Worm (Caenorhabditis elegans) whole organism, midembryonic: ENCODE measurements around the gene srab-8.

Experiments
- T22C8.4 ChIP-seq: fragments of 200-800 bp; sonication (Bioruptor generic); IDR thresholded peaks from 2 replicates; pipeline ENCODE4 v1.3.6; 2022; ENCODE audit warnings: missing genetic modification characterization, missing compliant biosample characterization
- cog-1 ChIP-seq: sonication (generic microtip); optimal IDR thresholded peaks from 2 replicates; lab custom pipeline; 2016; ENCODE audit warnings: missing genetic modification characterization, missing compliant biosample characterization
- flt-1 ChIP-seq: fragments of 200-800 bp; sonication (Bioruptor generic); IDR thresholded peaks from 2 replicates; pipeline ENCODE4 v1.3.6; 2022; ENCODE audit warnings: missing genetic modification characterization, missing compliant biosample characterization
- med-1 ChIP-seq: sonication (generic microtip); optimal IDR thresholded peaks from 2 replicates; lab custom pipeline; 2017; ENCODE audit warnings: missing genetic modification characterization, mild to moderate bottlenecking, missing compliant biosample characterization, antibody characterized with exemption, missing genetic modification reagents; ENCODE audit not compliant: insufficient read depth
- ref-1 ChIP-seq: fragments of 200-800 bp; sonication (Bioruptor generic); conservative IDR thresholded peaks from 2 replicates; pipeline ENCODE4 v1.3.6; 2022; ENCODE audit warnings: missing genetic modification reagents, missing genetic modification characterization, missing compliant biosample characterization
- ztf-23 ChIP-seq: fragments of 200-800 bp; sonication (Bioruptor generic); IDR thresholded peaks from 2 replicates; pipeline ENCODE4 v1.3.6; 2022; ENCODE audit warnings: missing genetic modification reagents, missing genetic modification characterization, missing compliant biosample characterization
- ztf-29 ChIP-seq: fragments of 200-800 bp; sonication (Bioruptor generic); IDR thresholded peaks from 2 replicates; pipeline ENCODE4 v1.3.6; 2022; ENCODE audit warnings: missing genetic modification reagents, missing genetic modification characterization, missing compliant biosample characterization

DNA sequence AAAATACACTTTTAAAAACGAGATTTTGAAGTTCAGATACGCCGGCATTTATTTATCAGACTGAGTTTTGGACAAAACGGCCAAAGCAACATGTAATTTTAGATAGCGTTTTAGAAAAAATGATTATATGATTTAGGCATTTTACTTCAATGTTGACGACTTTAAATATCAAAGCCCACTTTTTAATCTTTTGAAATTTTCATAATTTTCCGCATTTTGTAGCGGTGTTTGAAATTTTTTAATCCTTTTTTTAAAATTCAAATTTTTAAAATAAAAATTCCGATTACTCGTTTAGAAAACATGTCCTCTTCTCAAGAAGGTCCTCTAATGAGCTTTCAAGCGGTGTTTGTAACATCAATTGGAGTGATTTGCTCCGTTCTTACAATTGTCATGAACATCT lies 6.4 kb upstream of the srab-8 start, which contains the start of gene srbc-6:
- TF ChIP-seq flt-1 (GFP tag; lab: Robert Waterston, UW) (no peak), ztf-23 (GFP tag; lab: Robert Waterston, UW) (no peak), ztf-29 (GFP tag; lab: Robert Waterston, UW) (no peak), T22C8.4 (GFP tag; lab: Robert Waterston, UW) (no peak), ref-1 (GFP tag; lab: Robert Waterston, UW) (no peak), med-1 (GFP tag; lab: Kevin White, UChicago) (no peak), cog-1 (tag; lab: Kevin White, UChicago) (no peak)
